Worm (Caenorhabditis elegans): Measurements from ENCODE around the gene igcm-3.
A peak's percentile ranks its signal among the peaks of the same experiment; 100 is the strongest.

Gene igcm-3

ce11 chrX:2695292-2695691, 10.4 kb downstream of the igcm-3 start (continued):
- TF ChIP-seq dve-1 (tag; optimal IDR thresholded peaks at IDR 0.05; ENCODE audit: insufficient read depth) (peak; percentile 90), zip-11 (GFP tag; IDR thresholded peaks at IDR 0.05) (no peak), daf-16 (GFP tag; optimal IDR thresholded peaks at IDR 0.05) (no peak), daf-16 (tag; optimal IDR thresholded peaks at IDR 0.05) (peak; percentile 94), nhr-6 (tag; optimal IDR thresholded peaks at IDR 0.05) (no peak), spr-3 (GFP tag; optimal IDR thresholded peaks at IDR 0.05) (no peak), daf-12 (tag; optimal IDR thresholded peaks at IDR 0.05) (no peak), saeg-2 (GFP tag; IDR thresholded peaks at IDR 0.05) (no peak), mdl-1 (tag; optimal IDR thresholded peaks at IDR 0.05) (no peak), F26F4.8 (GFP tag; conservative IDR thresholded peaks at IDR 0.05) (no peak), egl-43 (GFP tag; IDR thresholded peaks at IDR 0.05) (no peak), lim-7 (GFP tag; IDR thresholded peaks at IDR 0.05) (no peak), nhr-41 (GFP tag; IDR thresholded peaks at IDR 0.05) (peak; percentile 25; the same call in 1 of the 2 replicates), Y75B8A.6 (GFP tag; IDR thresholded peaks at IDR 0.05) (no peak), madf-9 (GFP tag; conservative IDR thresholded peaks at IDR 0.05) (no peak), egl-27 (tag; optimal IDR thresholded peaks at IDR 0.05) (no peak), lin-15B (tag; optimal IDR thresholded peaks at IDR 0.05) (no peak), nhr-237 (tag; optimal IDR thresholded peaks at IDR 0.05) (no peak), ZK337.2 (GFP tag; IDR thresholded peaks at IDR 0.05) (no peak)

DNA sequence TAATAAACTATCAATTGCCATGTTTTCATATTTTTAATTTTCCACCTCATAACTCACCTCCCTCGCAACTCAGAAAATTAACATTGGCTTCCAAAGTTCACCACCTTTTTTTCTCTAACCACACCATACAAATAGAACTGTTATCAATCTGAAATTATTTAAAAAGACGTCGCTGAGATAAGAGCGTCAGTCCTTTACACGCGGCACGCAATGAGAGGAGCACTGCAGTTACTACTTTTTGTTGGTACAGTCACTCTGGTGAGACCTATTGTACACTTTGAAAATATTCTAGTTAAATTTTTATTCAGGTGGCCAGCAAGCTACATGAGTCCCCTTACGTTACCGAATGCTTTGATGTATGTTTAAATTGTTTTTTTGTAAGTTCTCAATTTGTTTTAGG, 10.9 kb downstream of the igcm-3 start, which contains the start of gene T02C5.1:
TSS of gene T02C5.1 (plus strand) at position 199 of the 400 bp plus-strand sequence.
- no peak for TF ChIP-seq F37D6.2 (tag; optimal IDR thresholded peaks at IDR 0.05)
- peak; percentile 5 for TF ChIP-seq hlh-11 (tag; optimal IDR thresholded peaks at IDR 0.05)
- TF ChIP-seq dmd-6 (GFP tag; IDR thresholded peaks at IDR 0.05), result no peak; the same call in 1 of the 2 replicates
- peak; percentile 58 for TF ChIP-seq mes-2 (tag; optimal IDR thresholded peaks at IDR 0.05; ENCODE audit: poor library complexity, severe bottlenecking)
- TF ChIP-seq madf-9 (GFP tag; conservative IDR thresholded peaks at IDR 0.05), result no peak
- TF ChIP-seq Y75B8A.6 (GFP tag; IDR thresholded peaks at IDR 0.05), result no peak
- no peak for TF ChIP-seq ces-1 (GFP tag; optimal IDR thresholded peaks at IDR 0.05)
- no peak for TF ChIP-seq zip-2 (tag; optimal IDR thresholded peaks at IDR 0.05)
- TF ChIP-seq pha-4 (GFP tag; IDR thresholded peaks at IDR 0.05), result no peak
- no peak for TF ChIP-seq pha-4 (tag; optimal IDR thresholded peaks at IDR 0.05)
- TF ChIP-seq zag-1 (tag; optimal IDR thresholded peaks at IDR 0.05), result no peak
- TF ChIP-seq T26A8.4 (GFP tag; IDR thresholded peaks at IDR 0.05), result no peak; the same call in 1 of the 2 replicates
- TF ChIP-seq snpc-4 (tag; optimal IDR thresholded peaks at IDR 0.05), result no peak
- TF ChIP-seq lin-13 (GFP tag; optimal IDR thresholded peaks at IDR 0.05), result no peak
- TF ChIP-seq nhr-6 (tag; optimal IDR thresholded peaks at IDR 0.05), result no peak
- no peak for TF ChIP-seq dmd-8 (GFP tag; IDR thresholded peaks at IDR 0.05)
- no peak for TF ChIP-seq nhr-111 (GFP tag; optimal IDR thresholded peaks at IDR 0.05)
- TF ChIP-seq mxl-2 (GFP tag; conservative IDR thresholded peaks at IDR 0.05), result no peak
- TF ChIP-seq ceh-44 (GFP tag; IDR thresholded peaks at IDR 0.05), result no peak
- no peak for TF ChIP-seq sdz-12 (GFP tag; optimal IDR thresholded peaks at IDR 0.05)
- no peak for TF ChIP-seq aha-1 (tag)
- TF ChIP-seq hlh-30 (tag; optimal IDR thresholded peaks at IDR 0.05; ENCODE audit: insufficient read depth), result no peak
- no peak for TF ChIP-seq gei-8 (GFP tag; optimal IDR thresholded peaks at IDR 0.05)
- no peak for TF ChIP-seq F49E8.2 (tag; optimal IDR thresholded peaks at IDR 0.05; ENCODE audit: borderline replicate concordance)
- no peak for TF ChIP-seq hif-1 (tag; optimal IDR thresholded peaks at IDR 0.05)
- TF ChIP-seq rbr-2 (tag; optimal IDR thresholded peaks at IDR 0.05), result no peak
- no peak for TF ChIP-seq R02D3.7 (tag; optimal IDR thresholded peaks at IDR 0.05)
- no peak for TF ChIP-seq aly-2 (tag; optimal IDR thresholded peaks at IDR 0.05)
- TF ChIP-seq mep-1 (tag; optimal IDR thresholded peaks at IDR 0.05), result peak; percentile 8
- TF ChIP-seq ZK546.5 (tag; optimal IDR thresholded peaks at IDR 0.05), result no peak
- no peak for TF ChIP-seq tag-97 (GFP tag; IDR thresholded peaks at IDR 0.05)
- no peak for TF ChIP-seq nhr-237 (tag; optimal IDR thresholded peaks at IDR 0.05)
- no peak for TF ChIP-seq zfp-2 (tag; optimal IDR thresholded peaks at IDR 0.05)
- no peak for TF ChIP-seq mdt-29 (GFP tag; IDR thresholded peaks at IDR 0.05)
- TF ChIP-seq duxl-1 (tag; optimal IDR thresholded peaks at IDR 0.05; ENCODE audit: poor library complexity), result no peak
- TF ChIP-seq ceh-82 (tag; optimal IDR thresholded peaks at IDR 0.05), result no peak

Data from whole organism, L4 larva.